Worm (Caenorhabditis elegans) whole organism, dauer: ENCODE measurements around the gene ZK938.3.

Source experiments
- unc-62 ChIP-seq: sonication (generic microtip); optimal IDR thresholded peaks from 2 replicates; lab custom pipeline; 2017; ENCODE audit warnings: missing biosample characterization, missing genetic modification reagents, missing genetic modification characterization

Gene ZK938.3

ce11 chrII:9793197-9793596 lies 40.6 kb downstream of the ZK938.3 start, which contains the start of gene cyp-13A3:
Gene cyp-13A3, minus strand, starts transcription at chrII:9793297.
- no peak for TF ChIP-seq unc-62

- TF ChIP-seq unc-62 = no peak
Observed at ce11 chrII:9791185-9791584, 42.6 kb downstream of the ZK938.3 start.

DNA sequence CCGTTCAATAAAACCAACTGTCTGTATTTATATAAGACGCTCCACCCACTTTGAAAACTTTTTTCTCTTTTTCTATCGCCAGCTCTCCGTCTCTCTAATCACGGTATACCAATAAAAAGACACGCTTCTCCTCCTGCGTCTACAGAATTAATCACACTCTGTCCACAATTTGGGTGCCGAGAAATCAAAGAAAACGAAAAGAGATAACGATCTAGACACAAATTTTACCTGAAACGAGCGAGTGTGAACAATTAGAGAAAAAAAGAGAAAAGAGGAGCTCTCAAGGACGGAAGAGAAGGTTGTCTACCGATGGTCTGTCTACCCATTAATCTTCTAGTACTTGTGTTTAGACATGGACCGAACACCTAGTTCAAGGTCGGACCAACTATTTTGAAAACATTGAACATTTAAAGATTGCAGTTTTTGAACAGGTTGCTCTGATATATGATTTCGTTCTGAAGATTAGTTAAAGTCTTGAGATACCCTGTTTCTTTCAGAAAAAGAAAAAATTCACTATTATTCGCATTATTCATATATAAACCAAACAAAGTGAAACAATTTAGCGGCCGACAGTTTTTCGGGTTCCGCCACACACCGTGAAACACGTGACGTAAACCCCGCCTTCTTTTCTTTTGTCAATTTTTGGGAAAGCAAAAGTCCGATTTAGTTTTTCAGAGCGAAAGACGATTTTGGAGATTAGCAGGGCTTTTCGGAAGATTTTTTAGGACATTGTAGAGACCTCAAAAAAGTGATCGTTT lies 46.2 kb downstream of the ZK938.3 start, which contains the start of gene cyp-13A2:
TSS of gene cyp-13A2 (minus strand) at position 235 of the 758 bp plus-strand sequence.
- no peak for TF ChIP-seq unc-62

DNA sequence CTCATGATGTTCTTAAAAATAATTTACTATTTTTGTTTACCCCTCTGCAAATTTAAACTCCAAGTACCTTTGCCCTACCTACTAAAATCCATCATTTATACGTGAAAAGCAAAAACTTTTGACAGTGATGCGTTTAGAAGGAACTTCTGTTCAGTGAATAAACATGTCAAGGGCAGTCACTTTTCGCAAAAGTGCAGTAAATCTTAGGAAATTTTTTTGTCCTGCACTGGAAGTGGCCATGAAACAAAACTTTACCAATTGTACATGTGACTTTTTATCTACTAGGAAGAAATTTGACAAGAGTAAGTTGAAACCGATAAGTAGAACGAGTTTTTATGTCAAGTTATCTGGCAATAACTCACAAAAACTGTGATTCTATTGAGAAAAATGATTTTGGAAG lies 47.5 kb downstream of the ZK938.3 start:
- TF ChIP-seq unc-62 = no peak

DNA sequence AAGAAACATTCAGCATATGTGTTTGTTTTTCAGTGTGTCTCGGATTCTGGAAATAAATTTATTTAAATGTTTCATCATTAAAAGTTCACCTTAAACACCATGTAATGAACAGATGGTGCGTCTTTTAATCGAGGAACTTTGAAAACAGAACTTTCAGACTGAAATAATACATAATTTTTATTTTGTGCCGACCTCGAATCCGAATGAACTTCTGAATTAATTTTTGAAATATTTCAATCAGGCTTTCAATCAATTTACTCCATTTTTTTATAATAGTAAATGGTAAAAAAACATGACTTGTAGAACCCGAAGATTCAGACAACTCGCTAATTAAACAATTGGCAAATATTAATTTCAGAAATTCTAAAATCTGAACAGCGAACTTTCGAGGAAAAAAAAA lies 51.4 kb downstream of the ZK938.3 start, which contains the start of gene T10B9.14:
TSS of gene T10B9.14 (minus strand) at position 101 of the 400 bp plus-strand sequence.
- TF ChIP-seq unc-62 = no peak

- no peak for TF ChIP-seq unc-62
Observed at ce11 chrII:9781842-9782241, 51.9 kb downstream of the ZK938.3 start, which contains the start of gene cyp-13A1. Gene cyp-13A1, minus strand, starts transcription at chrII:9781997.
